Worm (Caenorhabditis elegans) whole organism, L2 larva: ENCODE measurements around the gene fip-7.

Experiments used
- R02D3.7 ChIP-seq: fragments of 150-350 bp; optimal IDR thresholded peaks from 2 replicates; lab custom pipeline; 2014; ENCODE audit warnings: missing biosample characterization, missing genetic modification characterization
- Y55F3AM.14 ChIP-seq: fragments of 200-800 bp; sonication (Bioruptor generic); optimal IDR thresholded peaks from 2 replicates; lab custom pipeline; 2018; ENCODE audit warnings: mild to moderate bottlenecking, missing genetic modification characterization, missing compliant biosample characterization
- alr-1 ChIP-seq: fragments of 150-350 bp; optimal IDR thresholded peaks from 2 replicates; lab custom pipeline; 2014; ENCODE audit warnings: missing biosample characterization, missing genetic modification characterization
- aly-2 ChIP-seq: fragments of 150-350 bp; optimal IDR thresholded peaks from 2 replicates; lab custom pipeline; 2014; ENCODE audit warnings: missing biosample characterization, missing genetic modification characterization
- ama-1 ChIP-seq: fragments of 150-350 bp; optimal IDR thresholded peaks from 2 replicates; lab custom pipeline; 2018; ENCODE audit warnings: inconsistent platforms
- blmp-1 ChIP-seq: sonication (generic microtip); optimal IDR thresholded peaks from 2 replicates; lab custom pipeline; 2017; ENCODE audit warnings: missing genetic modification characterization, mild to moderate bottlenecking, missing compliant biosample characterization, antibody characterized with exemption, moderate library complexity; ENCODE audit not compliant: insufficient read depth
- egl-27 ChIP-seq: sonication (generic microtip); optimal IDR thresholded peaks from 3 replicates; lab custom pipeline; 2017; ENCODE audit warnings: missing biosample characterization, missing genetic modification reagents, missing genetic modification characterization
- elt-1 ChIP-seq: fragments of 150-350 bp; optimal IDR thresholded peaks from 2 replicates; lab custom pipeline; 2014; ENCODE audit warnings: missing biosample characterization, missing genetic modification characterization
- gmeb-1 ChIP-seq: fragments of 150-350 bp; optimal IDR thresholded peaks from 2 replicates; lab custom pipeline; 2014; ENCODE audit warnings: missing biosample characterization, missing genetic modification characterization
- lin-11 ChIP-seq: fragments of 150-350 bp; sonication (generic microtip); optimal IDR thresholded peaks from 2 replicates; lab custom pipeline; 2014; ENCODE audit warnings: missing biosample characterization, missing genetic modification characterization, inconsistent platforms, mixed read lengths
- lin-13 ChIP-seq: fragments of 150-350 bp; optimal IDR thresholded peaks from 2 replicates; lab custom pipeline; 2014; ENCODE audit warnings: missing biosample characterization, missing genetic modification reagents, missing genetic modification characterization
- lin-39 ChIP-seq: fragments of 150-350 bp; optimal IDR thresholded peaks from 2 replicates; lab custom pipeline; 2014; ENCODE audit warnings: missing biosample characterization, missing genetic modification reagents, missing genetic modification characterization
- lsy-2 ChIP-seq, 2 experiments: fragments of 150-350 bp in 1 of 2; sonication (generic microtip) in 1 of 2; optimal IDR thresholded peaks; 2 replicates each; lab custom pipeline; 2014 to 2017; ENCODE audit warnings: missing biosample characterization in 2 of 2, missing genetic modification characterization in 2 of 2
- mab-5 ChIP-seq: fragments of 150-350 bp; optimal IDR thresholded peaks from 2 replicates; lab custom pipeline; 2014; ENCODE audit warnings: missing biosample characterization, missing genetic modification characterization
- mbf-1 ChIP-seq: sonication (generic microtip); optimal IDR thresholded peaks from 2 replicates; lab custom pipeline; 2017; ENCODE audit warnings: missing biosample characterization, missing genetic modification characterization
- mdl-1 ChIP-seq, 2 experiments: fragments of 150-350 bp in 1 of 2; sonication (generic microtip) in 1 of 2; optimal IDR thresholded peaks; 2 replicates each; lab custom pipeline; 2017; ENCODE audit warnings: missing biosample characterization in 2 of 2, missing genetic modification characterization in 2 of 2
- nhr-10 ChIP-seq: sonication (generic microtip); optimal IDR thresholded peaks from 2 replicates; lab custom pipeline; 2017; ENCODE audit warnings: missing biosample characterization, missing genetic modification characterization
- nhr-12 ChIP-seq: fragments of 150-350 bp; optimal IDR thresholded peaks from 2 replicates; lab custom pipeline; 2014; ENCODE audit warnings: missing biosample characterization, missing genetic modification characterization
- nhr-129 ChIP-seq: fragments of 150-350 bp; optimal IDR thresholded peaks from 2 replicates; lab custom pipeline; 2014; ENCODE audit warnings: missing biosample characterization, missing genetic modification characterization
- nhr-23 ChIP-seq: fragments of 150-350 bp; optimal IDR thresholded peaks from 2 replicates; lab custom pipeline; 2014; ENCODE audit warnings: missing biosample characterization, missing genetic modification reagents, missing genetic modification characterization
- nhr-237 ChIP-seq: fragments of 150-350 bp; optimal IDR thresholded peaks from 2 replicates; lab custom pipeline; 2014; ENCODE audit warnings: missing biosample characterization, missing genetic modification characterization
- nhr-25 ChIP-seq: fragments of 150-350 bp; sonication (generic microtip); optimal IDR thresholded peaks from 3 replicates; lab custom pipeline; 2014; ENCODE audit warnings: missing biosample characterization, missing genetic modification characterization
- nhr-77 ChIP-seq: fragments of 150-350 bp; optimal IDR thresholded peaks from 2 replicates; lab custom pipeline; 2014; ENCODE audit warnings: missing biosample characterization, missing genetic modification characterization
- sem-4 ChIP-seq: fragments of 150-350 bp; optimal IDR thresholded peaks from 2 replicates; lab custom pipeline; 2014; ENCODE audit warnings: missing biosample characterization, missing genetic modification reagents, missing genetic modification characterization
- skn-1 ChIP-seq: sonication (generic microtip); optimal IDR thresholded peaks from 2 replicates; lab custom pipeline; 2017; ENCODE audit warnings: missing biosample characterization, missing genetic modification characterization
- sma-3 ChIP-seq: sonication (generic microtip); optimal IDR thresholded peaks from 2 replicates; lab custom pipeline; 2016; ENCODE audit warnings: missing genetic modification reagents, missing genetic modification characterization, missing compliant biosample characterization
- sma-9 ChIP-seq, 2 experiments: fragments of 150-350 bp in 1 of 2; sonication (generic microtip) in 1 of 2; optimal IDR thresholded peaks; 2 replicates each; lab custom pipeline; 2014 to 2016; ENCODE audit warnings: missing genetic modification characterization in 2 of 2, mild to moderate bottlenecking in 1 of 2, missing biosample characterization in 1 of 2, missing compliant biosample characterization in 1 of 2, missing genetic modification reagents in 1 of 2, moderate library complexity in 1 of 2
- snpc-4 ChIP-seq: fragments of 150-350 bp; optimal IDR thresholded peaks from 2 replicates; lab custom pipeline; 2014; ENCODE audit warnings: missing biosample characterization, missing genetic modification characterization
- unc-39 ChIP-seq: fragments of 150-350 bp; optimal IDR thresholded peaks from 2 replicates; lab custom pipeline; 2014; ENCODE audit warnings: missing biosample characterization, missing genetic modification characterization
- unc-55 ChIP-seq: fragments of 150-350 bp; sonication (generic microtip); optimal IDR thresholded peaks from 3 replicates; lab custom pipeline; 2014; ENCODE audit warnings: missing biosample characterization, missing genetic modification reagents, missing genetic modification characterization
- unc-62 ChIP-seq: fragments of 150-350 bp; optimal IDR thresholded peaks from 2 replicates; lab custom pipeline; 2014; ENCODE audit warnings: missing biosample characterization, missing genetic modification reagents, missing genetic modification characterization
- zag-1 ChIP-seq: fragments of 150-350 bp; optimal IDR thresholded peaks from 2 replicates; lab custom pipeline; 2014; ENCODE audit warnings: missing biosample characterization, missing genetic modification characterization
- ztf-1 ChIP-seq: fragments of 200-800 bp; sonication (Bioruptor generic); conservative IDR thresholded peaks from 2 replicates; pipeline ENCODE4 v1.3.6; 2022; ENCODE audit warnings: missing genetic modification characterization, missing compliant biosample characterization
- ztf-11 ChIP-seq: sonication (generic microtip); optimal IDR thresholded peaks from 2 replicates; lab custom pipeline; 2017; ENCODE audit warnings: missing biosample characterization, missing genetic modification characterization
- ztf-4 ChIP-seq: fragments of 150-350 bp; optimal IDR thresholded peaks from 2 replicates; lab custom pipeline; 2014; ENCODE audit warnings: missing biosample characterization, missing genetic modification characterization

Gene fip-7

ce11 chrIV:16627676-16628075 lies 1.7 kb downstream of the fip-7 start, which contains the start of gene fipr-28:
Gene fipr-28, plus strand, starts transcription at chrIV:16627976.
- no peak for TF ChIP-seq mdl-1 (tag; optimal IDR thresholded peaks at IDR 0.05; lab: Kevin White, UChicago)
- TF ChIP-seq ztf-4 (tag; lab: Kevin White, UChicago) = no peak
- TF ChIP-seq alr-1 (tag; lab: Kevin White, UChicago) = no peak
- no peak for TF ChIP-seq blmp-1 (tag; lab: Kevin White, UChicago)
- no peak for TF ChIP-seq skn-1 (tag; lab: Kevin White, UChicago)
- no peak for TF ChIP-seq nhr-10 (tag; lab: Kevin White, UChicago)
- no peak for TF ChIP-seq gmeb-1 (tag; lab: Kevin White, UChicago)
- TF ChIP-seq lsy-2 (tag; optimal IDR thresholded peaks at IDR 0.05; lab: Kevin White, UChicago) = no peak
- no peak for TF ChIP-seq aly-2 (tag; lab: Kevin White, UChicago)
- TF ChIP-seq mbf-1 (tag; lab: Kevin White, UChicago) = no peak
- TF ChIP-seq unc-55 = no peak
- no peak for TF ChIP-seq ztf-1 (GFP tag; lab: Robert Waterston, UW)
- no peak for TF ChIP-seq sem-4 (tag; lab: Kevin White, UChicago)
- no peak for TF ChIP-seq snpc-4 (tag; lab: Kevin White, UChicago)
- TF ChIP-seq nhr-77 (tag; lab: Kevin White, UChicago) = no peak
- no peak for TF ChIP-seq ama-1
- no peak for TF ChIP-seq lin-13 (GFP tag; lab: Kevin White, UChicago)
- no peak for TF ChIP-seq nhr-23 (tag; lab: Kevin White, UChicago)
- TF ChIP-seq nhr-237 (tag; lab: Kevin White, UChicago) = no peak
- no peak for TF ChIP-seq ztf-11 (tag; lab: Kevin White, UChicago)

ce11 chrIV:16629090-16629489 lies 3.1 kb downstream of the fip-7 start, which contains the start of gene Y51H4A.936:
Gene Y51H4A.936, plus strand, starts transcription at chrIV:16629390.
- TF ChIP-seq nhr-77 (tag; lab: Kevin White, UChicago) = no peak
- TF ChIP-seq mab-5 (tag; lab: Kevin White, UChicago) = no peak
- no peak for TF ChIP-seq sma-3
- no peak for TF ChIP-seq Y55F3AM.14 (GFP tag; lab: Kevin White, UChicago)
- TF ChIP-seq mbf-1 (tag; lab: Kevin White, UChicago) = no peak
- no peak for TF ChIP-seq zag-1
- no peak for TF ChIP-seq R02D3.7 (tag; lab: Kevin White, UChicago)
- no peak for TF ChIP-seq unc-62 (GFP tag; lab: Kevin White, UChicago)
- TF ChIP-seq nhr-129 (tag; lab: Kevin White, UChicago) = no peak
- TF ChIP-seq ztf-4 (tag; lab: Kevin White, UChicago) = no peak
- no peak for TF ChIP-seq gmeb-1 (tag; lab: Kevin White, UChicago)
- TF ChIP-seq snpc-4 (tag; lab: Kevin White, UChicago) = no peak
- TF ChIP-seq nhr-12 (tag; lab: Kevin White, UChicago) = no peak

- TF ChIP-seq skn-1 (tag; lab: Kevin White, UChicago) = no peak
- no peak for TF ChIP-seq elt-1 (tag; lab: Kevin White, UChicago)
- no peak for TF ChIP-seq egl-27 (tag; lab: Kevin White, UChicago)
- TF ChIP-seq nhr-77 (tag; lab: Kevin White, UChicago) = no peak
- no peak for TF ChIP-seq alr-1 (tag; lab: Kevin White, UChicago)
- TF ChIP-seq nhr-25 (tag; lab: Kevin White, UChicago) = no peak
- TF ChIP-seq lin-39 (tag; lab: Kevin White, UChicago) = no peak
- TF ChIP-seq nhr-129 (tag; lab: Kevin White, UChicago) = no peak
- no peak for TF ChIP-seq nhr-23 (tag; lab: Kevin White, UChicago)
- TF ChIP-seq sma-9 (GFP tag; optimal IDR thresholded peaks at IDR 0.05; lab: Kevin White, UChicago) = no peak
- TF ChIP-seq sma-9 (tag; optimal IDR thresholded peaks at IDR 0.05; lab: Kevin White, UChicago) = no peak
- TF ChIP-seq ama-1 = no peak
- no peak for TF ChIP-seq ztf-11 (tag; lab: Kevin White, UChicago)
- no peak for TF ChIP-seq unc-55
- TF ChIP-seq mab-5 (tag; lab: Kevin White, UChicago) = no peak
- no peak for TF ChIP-seq lin-11 (tag; lab: Kevin White, UChicago)
- TF ChIP-seq unc-39 = no peak
- TF ChIP-seq, all 48 proteins: peak for 0
These were observed 3.8 kb downstream of the fip-7 start for ce11 chrIV:16629815-16630214.

- no peak for TF ChIP-seq lsy-2 (tag; optimal IDR thresholded peaks at IDR 0.05; lab: Kevin White, UChicago)
These were observed 4.6 kb downstream of the fip-7 start, which contains the start of gene fipr-27 for ce11 chrIV:16630622-16631021. Gene fipr-27, plus strand, starts transcription at chrIV:16630922.
